Worm (Caenorhabditis elegans): ENCODE measurements around the gene gadr-3.

DNA sequence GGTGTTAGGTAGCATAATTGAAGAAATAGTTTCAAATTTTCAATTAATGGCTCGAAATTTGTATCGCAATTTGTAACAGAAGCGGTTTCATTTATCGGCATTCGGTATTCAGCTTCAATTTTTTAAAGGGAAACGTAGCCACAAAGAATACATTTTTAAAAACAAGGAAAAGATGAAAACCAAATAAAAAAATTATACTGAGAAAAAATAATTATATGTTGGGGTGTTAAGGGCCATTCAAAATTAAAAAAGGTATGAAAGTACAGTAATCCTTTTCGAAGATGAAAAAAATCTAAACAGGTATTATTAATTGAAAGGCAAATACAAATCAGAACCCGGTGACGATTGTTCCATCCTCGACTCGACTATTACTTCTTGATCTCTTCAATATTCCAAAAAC is 27.5 kb downstream of the gadr-3 start, which contains the start of gene srg-1:
- TF ChIP-seq elt-3 (tag; optimal IDR thresholded peaks at IDR 0.05) (no peak), nhr-12 (tag; optimal IDR thresholded peaks at IDR 0.05) (no peak), nhr-76 (tag; optimal IDR thresholded peaks at IDR 0.05) (no peak), unc-62 (GFP tag; optimal IDR thresholded peaks at IDR 0.05) (no peak), nhr-237 (tag; optimal IDR thresholded peaks at IDR 0.05) (no peak), blmp-1 (tag; optimal IDR thresholded peaks at IDR 0.05) (no peak), pha-4 (tag; optimal IDR thresholded peaks at IDR 0.05) (no peak), lin-32 (GFP tag; optimal IDR thresholded peaks at IDR 0.05) (no peak), M03D4.4 (tag; optimal IDR thresholded peaks at IDR 0.05) (no peak), ztf-11 (tag; optimal IDR thresholded peaks at IDR 0.05) (no peak), sptf-1 (tag; optimal IDR thresholded peaks at IDR 0.05) (no peak), mab-5 (tag; optimal IDR thresholded peaks at IDR 0.05) (no peak), snpc-4 (tag; optimal IDR thresholded peaks at IDR 0.05) (no peak)

Data from whole organism, mixed stage, embryonic.